Worm (Caenorhabditis elegans): ENCODE measurements around the gene dhhc-10.

DNA sequence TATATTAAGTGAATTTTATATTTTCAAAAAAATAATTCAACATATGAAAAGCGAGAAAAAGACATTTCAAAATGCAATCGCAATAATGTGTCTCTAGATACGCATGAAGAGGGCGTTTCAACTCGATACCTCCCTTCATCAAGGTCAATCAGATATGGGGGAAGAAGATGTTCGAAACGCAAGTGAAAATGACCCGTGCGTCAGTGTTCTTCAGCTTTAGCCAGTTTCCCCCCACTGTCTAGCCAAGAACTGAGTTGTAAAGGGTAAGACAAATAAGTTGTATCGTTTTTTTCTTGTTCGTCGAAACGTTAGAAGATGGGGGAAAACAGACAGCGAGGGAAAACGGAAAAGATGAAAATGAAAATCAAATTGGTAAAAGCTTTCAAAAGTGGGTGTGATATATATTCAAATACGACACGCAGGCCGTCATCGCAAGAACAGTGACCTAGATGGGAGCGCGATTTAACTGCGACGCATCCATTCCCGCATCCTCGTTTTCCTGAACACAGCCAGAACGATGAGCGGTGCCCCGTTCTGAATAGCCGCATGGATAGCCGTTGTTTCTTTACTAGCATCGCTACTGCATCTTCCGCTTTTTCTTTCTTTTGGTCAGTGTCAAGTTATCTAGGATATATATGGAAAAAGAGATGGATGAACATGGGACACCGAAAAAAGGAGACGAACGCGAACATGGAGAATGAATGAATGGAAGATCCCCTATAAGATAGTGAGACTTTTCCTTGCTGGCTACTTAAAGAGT lies 12.2 kb upstream of the dhhc-10 start:
- no peak for TF ChIP-seq flt-1 (GFP tag; IDR thresholded peaks at IDR 0.05)
- no peak for TF ChIP-seq ref-1 (GFP tag; conservative IDR thresholded peaks at IDR 0.05)

Measured in whole organism, midembryonic.